Worm (Caenorhabditis elegans) whole organism, L4 larva: ENCODE measurements around the gene acp-1.

Source experiments
- F26F4.8 ChIP-seq: fragments of 200-800 bp; sonication (Bioruptor generic); conservative IDR thresholded peaks from 2 replicates; pipeline ENCODE4 v1.3.6; 2022; ENCODE audit warnings: missing genetic modification characterization, missing compliant biosample characterization
- F44E2.7 ChIP-seq: fragments of 200-800 bp; sonication (Bioruptor generic); IDR thresholded peaks from 2 replicates; pipeline ENCODE4 v2.1.2; 2022; ENCODE audit warnings: missing genetic modification characterization, missing compliant biosample characterization
- ceh-82 ChIP-seq: sonication (generic microtip); optimal IDR thresholded peaks from 2 replicates; lab custom pipeline; 2017; ENCODE audit warnings: missing biosample characterization, missing genetic modification characterization
- ces-1 ChIP-seq: fragments of 150-350 bp; sonication (generic microtip); optimal IDR thresholded peaks from 4 replicates; lab custom pipeline; 2014; ENCODE audit warnings: missing biosample characterization, missing genetic modification reagents, missing genetic modification characterization
- dmd-6 ChIP-seq: fragments of 200-800 bp; sonication (Bioruptor generic); IDR thresholded peaks from 2 replicates; pipeline ENCODE4 v1.3.6; 2022; ENCODE audit warnings: missing genetic modification reagents, missing genetic modification characterization, missing compliant biosample characterization
- jun-1 ChIP-seq: fragments of 150-350 bp; optimal IDR thresholded peaks from 2 replicates; lab custom pipeline; 2014; ENCODE audit warnings: missing biosample characterization, missing genetic modification reagents, missing genetic modification characterization
- lin-13 ChIP-seq: fragments of 150-350 bp; optimal IDR thresholded peaks from 2 replicates; lab custom pipeline; 2014; ENCODE audit warnings: missing biosample characterization, missing genetic modification reagents, missing genetic modification characterization
- nhr-77 ChIP-seq: fragments of 150-350 bp; optimal IDR thresholded peaks from 2 replicates; lab custom pipeline; 2014; ENCODE audit warnings: missing biosample characterization, missing genetic modification characterization

DNA sequence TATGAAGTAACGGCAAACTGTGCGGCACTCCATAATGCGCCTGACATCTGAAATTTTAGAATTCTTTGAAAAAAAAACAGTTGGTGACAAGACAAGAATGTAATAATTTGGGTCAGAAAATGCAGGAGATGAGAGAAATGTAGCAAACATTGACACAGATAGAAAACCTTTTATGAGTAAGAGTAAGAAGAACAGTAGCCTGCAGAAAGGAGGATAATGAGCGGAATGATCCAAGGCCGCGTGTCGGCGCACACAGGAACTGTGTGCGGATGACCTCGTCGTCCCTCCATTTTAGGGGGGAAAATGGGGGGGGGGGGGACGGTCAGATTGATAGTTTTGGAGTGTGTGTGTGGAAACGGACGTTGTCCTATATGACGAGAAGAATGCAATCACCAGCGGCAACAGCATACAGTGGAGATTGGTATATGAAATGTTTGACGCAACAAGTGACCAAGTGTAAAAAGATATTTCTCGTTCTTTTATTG lies 29.4 kb upstream of the acp-1 start, which contains the start of gene dhs-27:
- no peak for TF ChIP-seq F44E2.7 (GFP tag; lab: Robert Waterston, UW)
- TF ChIP-seq ceh-82 (tag; lab: Kevin White, UChicago): no peak
- TF ChIP-seq F26F4.8 (GFP tag; lab: Robert Waterston, UW): no peak
- TF ChIP-seq nhr-77 (tag; lab: Kevin White, UChicago): no peak
- TF ChIP-seq ces-1 (GFP tag; lab: Kevin White, UChicago): no peak
- TF ChIP-seq jun-1 (tag; lab: Kevin White, UChicago): no peak
- TF ChIP-seq lin-13 (GFP tag; lab: Kevin White, UChicago): no peak
- TF ChIP-seq dmd-6 (GFP tag; lab: Robert Waterston, UW): no peak
